Worm (Caenorhabditis elegans) whole organism, midembryonic: ENCODE measurements around the gene tni-3.

Experiments
- flt-1 ChIP-seq: fragments of 200-800 bp; sonication (Bioruptor generic); IDR thresholded peaks from 2 replicates; pipeline ENCODE4 v1.3.6; 2022; ENCODE audit warnings: missing genetic modification characterization, missing compliant biosample characterization
- klf-2 ChIP-seq: fragments of 200-800 bp; sonication (Bioruptor generic); conservative IDR thresholded peaks from 2 replicates; pipeline ENCODE4 v1.3.6; 2022; ENCODE audit warnings: missing genetic modification reagents, missing genetic modification characterization, missing compliant biosample characterization
- ztf-23 ChIP-seq: fragments of 200-800 bp; sonication (Bioruptor generic); IDR thresholded peaks from 2 replicates; pipeline ENCODE4 v1.3.6; 2022; ENCODE audit warnings: missing genetic modification reagents, missing genetic modification characterization, missing compliant biosample characterization
- ztf-29 ChIP-seq: fragments of 200-800 bp; sonication (Bioruptor generic); IDR thresholded peaks from 2 replicates; pipeline ENCODE4 v1.3.6; 2022; ENCODE audit warnings: missing genetic modification reagents, missing genetic modification characterization, missing compliant biosample characterization

- no peak for TF ChIP-seq ztf-23 (GFP tag; lab: Robert Waterston, UW)
- TF ChIP-seq klf-2 (GFP tag; lab: Robert Waterston, UW): no peak
- TF ChIP-seq ztf-29: no peak
- no peak for TF ChIP-seq flt-1 (GFP tag; lab: Robert Waterston, UW)
Observed at ce11 chrV:16880054-16880453, 45.1 kb upstream of the tni-3 start, which contains the start of gene F09C6.3.
